Worm (Caenorhabditis elegans) whole organism, L1 larva: Measurements from ENCODE around the gene rde-8.

Experiments
- fos-1 ChIP-seq: fragments of 150-350 bp; optimal IDR thresholded peaks from 2 replicates; lab custom pipeline; 2014; ENCODE audit warnings: missing biosample characterization, missing genetic modification characterization
- mdl-1 ChIP-seq, 2 experiments: fragments of 150-350 bp; optimal IDR thresholded peaks; 2 replicates each; lab custom pipeline; 2014 to 2017; ENCODE audit warnings: missing biosample characterization in 2 of 2, missing genetic modification characterization in 2 of 2, inconsistent platforms in 1 of 2
- nhr-28 ChIP-seq: fragments of 150-350 bp; optimal IDR thresholded peaks from 2 replicates; lab custom pipeline; 2014; ENCODE audit warnings: missing biosample characterization, missing genetic modification characterization
- nhr-85 ChIP-seq: sonication (generic microtip); peaks from one replicate; lab custom pipeline; 2016; ENCODE audit warnings: missing genetic modification characterization, inconsistent platforms, missing compliant biosample characterization

DNA sequence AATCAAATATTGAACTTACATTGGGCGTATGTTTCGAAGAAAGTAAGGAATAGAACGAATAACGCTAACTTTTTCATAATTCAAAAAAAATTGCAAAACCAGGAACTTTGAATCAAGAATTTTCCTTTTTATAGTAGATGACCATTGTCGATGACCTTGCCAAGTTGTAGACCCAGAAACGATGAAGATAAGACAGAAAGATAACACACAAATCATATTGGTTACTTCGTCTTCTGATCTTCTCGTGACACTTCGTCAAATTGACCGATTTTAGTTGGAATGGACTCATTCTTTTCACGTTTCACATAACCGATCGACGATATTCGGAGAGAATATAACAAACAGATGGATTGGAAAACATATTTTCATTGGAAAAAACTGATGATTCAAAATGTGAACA is 28.7 kb upstream of the rde-8 start, which contains the start of gene grsp-3:
- TF ChIP-seq nhr-85, result peak; percentile 89
- no peak for TF ChIP-seq fos-1 (tag; lab: Kevin White, UChicago)
- no peak for TF ChIP-seq nhr-28 (tag; lab: Kevin White, UChicago)
- TF ChIP-seq mdl-1 (tag; optimal IDR thresholded peaks at IDR 0.05; lab: Kevin White, UChicago), result peak in 1 of 2 experiments; percentile 32
